Fruit fly (Drosophila melanogaster) whole organism, prepupa: ENCODE data around the gene CG3857.

Experiments used
- Blimp-1 ChIP-seq: fragments of 200-800 bp; sonication (Bioruptor generic); optimal IDR thresholded peaks from 3 replicates; lab custom pipeline; 2017; ENCODE audit warnings: missing biosample characterization, missing genetic modification characterization, mild to moderate bottlenecking, moderate library complexity, missing genetic modification reagents
- CG10631 ChIP-seq: fragments of 200-800 bp; sonication (Bioruptor generic); optimal IDR thresholded peaks from 2 replicates; lab custom pipeline; 2016; ENCODE audit warnings: missing biosample characterization, missing genetic modification characterization
- CG10669 ChIP-seq: fragments of 200-800 bp; sonication (Bioruptor generic); optimal IDR thresholded peaks from 3 replicates; lab custom pipeline; 2018; ENCODE audit warnings: missing biosample characterization, mild to moderate bottlenecking, missing genetic modification characterization, moderate library complexity
- CG11902 ChIP-seq: fragments of 200-800 bp; sonication (Bioruptor generic); optimal IDR thresholded peaks from 3 replicates; lab custom pipeline; 2016; ENCODE audit warnings: missing biosample characterization, missing genetic modification characterization
- CG15336 ChIP-seq: fragments of 200-800 bp; sonication (Bioruptor generic); IDR thresholded peaks from 2 replicates; pipeline ENCODE4 v1.3.6; 2022; ENCODE audit warnings: missing biosample characterization, missing genetic modification characterization
- CG1621 ChIP-seq: fragments of 200-800 bp; sonication (Bioruptor generic); optimal IDR thresholded peaks from 3 replicates; lab custom pipeline; 2018; ENCODE audit warnings: missing biosample characterization, mild to moderate bottlenecking, missing genetic modification characterization
- CG16779 ChIP-seq: fragments of 200-800 bp; sonication (Bioruptor generic); optimal IDR thresholded peaks from 3 replicates; lab custom pipeline; 2017; ENCODE audit warnings: missing biosample characterization, mild to moderate bottlenecking, missing genetic modification characterization
- CG31627 ChIP-seq: fragments of 200-800 bp; sonication (Bioruptor generic); optimal IDR thresholded peaks from 3 replicates; lab custom pipeline; 2016; ENCODE audit warnings: missing biosample characterization, missing genetic modification characterization
- CG32006 ChIP-seq: fragments of 200-800 bp; sonication (Bioruptor generic); optimal IDR thresholded peaks from 3 replicates; lab custom pipeline; 2017; ENCODE audit warnings: missing biosample characterization, mild to moderate bottlenecking, missing genetic modification characterization
- CG34406 ChIP-seq: fragments of 200-800 bp; sonication (Bioruptor generic); optimal IDR thresholded peaks from 3 replicates; lab custom pipeline; 2016; ENCODE audit warnings: missing biosample characterization, missing genetic modification characterization
- CG3919 ChIP-seq: fragments of 200-800 bp; sonication (Bioruptor generic); optimal IDR thresholded peaks from 3 replicates; lab custom pipeline; 2016; ENCODE audit warnings: missing biosample characterization, missing genetic modification characterization
- CG4318 ChIP-seq: fragments of 200-800 bp; sonication (Bioruptor generic); optimal IDR thresholded peaks from 3 replicates; lab custom pipeline; 2017; ENCODE audit warnings: missing biosample characterization, mild to moderate bottlenecking, missing genetic modification characterization
- CG6163 ChIP-seq: fragments of 200-800 bp; sonication (Bioruptor generic); IDR thresholded peaks from 3 replicates; pipeline ENCODE4 v1.3.6; 2022; ENCODE audit warnings: missing biosample characterization, missing genetic modification characterization
- CG6276 ChIP-seq: fragments of 200-800 bp; sonication (Bioruptor generic); optimal IDR thresholded peaks from 2 replicates; lab custom pipeline; 2017; ENCODE audit warnings: missing biosample characterization, mild to moderate bottlenecking, missing genetic modification characterization
- CG6792 ChIP-seq: fragments of 200-800 bp; sonication (Bioruptor generic); optimal IDR thresholded peaks from 3 replicates; lab custom pipeline; 2016; ENCODE audit warnings: missing biosample characterization, missing genetic modification characterization
- CG7368 ChIP-seq: fragments of 200-800 bp; sonication (Bioruptor generic); optimal IDR thresholded peaks from 3 replicates; lab custom pipeline; 2016; ENCODE audit warnings: missing biosample characterization, missing genetic modification characterization
- CG8119 ChIP-seq: fragments of 200-800 bp; sonication (Bioruptor generic); IDR thresholded peaks from 3 replicates; pipeline ENCODE4 v1.3.6; 2022; ENCODE audit warnings: missing biosample characterization, missing genetic modification characterization
- CG8319 ChIP-seq: fragments of 200-800 bp; sonication (Bioruptor generic); optimal IDR thresholded peaks from 3 replicates; lab custom pipeline; 2016; ENCODE audit warnings: missing biosample characterization, missing genetic modification characterization
- CG8632 ChIP-seq: fragments of 200-800 bp; sonication (Bioruptor generic); optimal IDR thresholded peaks from 3 replicates; lab custom pipeline; 2016; ENCODE audit warnings: missing biosample characterization, missing genetic modification characterization
- Eip75B ChIP-seq: fragments of 200-800 bp; sonication (Bioruptor generic); optimal IDR thresholded peaks from 3 replicates; lab custom pipeline; 2016; ENCODE audit warnings: missing biosample characterization, missing genetic modification characterization
- Eip78C ChIP-seq: fragments of 200-800 bp; sonication (Bioruptor generic); peaks from one replicate; lab custom pipeline; 2016; ENCODE audit warnings: missing biosample characterization, missing genetic modification characterization
- Eip93F ChIP-seq: fragments of 200-800 bp; sonication (Bioruptor generic); optimal IDR thresholded peaks from 2 replicates; lab custom pipeline; 2016; ENCODE audit warnings: missing biosample characterization, mild to moderate bottlenecking, missing genetic modification characterization
- Ets21C ChIP-seq: fragments of 200-800 bp; sonication (Bioruptor generic); optimal IDR thresholded peaks from 3 replicates; lab custom pipeline; 2016; ENCODE audit warnings: missing biosample characterization, missing genetic modification characterization
- Ets96B ChIP-seq: fragments of 200-800 bp; optimal IDR thresholded peaks from 2 replicates; lab custom pipeline; 2019; ENCODE audit warnings: missing biosample characterization, mild to moderate bottlenecking, missing genetic modification characterization, moderate library complexity
- Hr4 ChIP-seq: fragments of 200-800 bp; sonication (Bioruptor generic); optimal IDR thresholded peaks from 3 replicates; lab custom pipeline; 2016; ENCODE audit warnings: missing biosample characterization, missing genetic modification characterization
- Lpt ChIP-seq: fragments of 200-800 bp; sonication (Bioruptor generic); optimal IDR thresholded peaks from 3 replicates; lab custom pipeline; 2016; ENCODE audit warnings: missing biosample characterization, missing genetic modification characterization
- OdsH ChIP-seq: fragments of 200-800 bp; sonication (Bioruptor generic); optimal IDR thresholded peaks from 3 replicates; lab custom pipeline; 2016; ENCODE audit warnings: missing biosample characterization, missing genetic modification characterization
- Smox ChIP-seq: fragments of 200-800 bp; sonication (Bioruptor generic); optimal IDR thresholded peaks from 3 replicates; lab custom pipeline; 2016; ENCODE audit warnings: missing biosample characterization, missing genetic modification characterization
- Sox102F ChIP-seq: fragments of 200-800 bp; sonication (Bioruptor generic); optimal IDR thresholded peaks from 2 replicates; lab custom pipeline; 2016; ENCODE audit warnings: missing biosample characterization, mild to moderate bottlenecking, missing genetic modification characterization
- Sox14 ChIP-seq: fragments of 200-800 bp; sonication (Bioruptor generic); optimal IDR thresholded peaks from 3 replicates; lab custom pipeline; 2016; ENCODE audit warnings: missing biosample characterization, missing genetic modification characterization
- achi ChIP-seq: fragments of 200-800 bp; sonication (Bioruptor generic); optimal IDR thresholded peaks from 3 replicates; lab custom pipeline; 2016; ENCODE audit warnings: missing biosample characterization, missing genetic modification characterization
- dac ChIP-seq: fragments of 200-800 bp; sonication (Bioruptor generic); optimal IDR thresholded peaks from 2 replicates; lab custom pipeline; 2017; ENCODE audit warnings: missing biosample characterization, mild to moderate bottlenecking, missing genetic modification characterization
- dsx ChIP-seq: fragments of 200-800 bp; optimal IDR thresholded peaks from 3 replicates; lab custom pipeline; 2019; ENCODE audit warnings: missing biosample characterization, mild to moderate bottlenecking, missing genetic modification characterization, moderate library complexity; ENCODE audit not compliant: poor library complexity, severe bottlenecking
- eg ChIP-seq: fragments of 200-800 bp; sonication (Bioruptor generic); IDR thresholded peaks from 3 replicates; pipeline ENCODE4 v1.3.6; 2022; ENCODE audit warnings: missing biosample characterization, missing genetic modification characterization
- esn ChIP-seq: fragments of 200-800 bp; sonication (Bioruptor generic); optimal IDR thresholded peaks from 2 replicates; lab custom pipeline; 2016; ENCODE audit warnings: missing biosample characterization, mild to moderate bottlenecking, missing genetic modification characterization, moderate library complexity
- fd59A ChIP-seq: fragments of 200-800 bp; sonication (Bioruptor generic); optimal IDR thresholded peaks from 2 replicates; lab custom pipeline; 2017; ENCODE audit warnings: missing biosample characterization, mild to moderate bottlenecking, missing genetic modification characterization, missing genetic modification reagents
- fd85E ChIP-seq: fragments of 200-800 bp; sonication (Bioruptor generic); optimal IDR thresholded peaks from 3 replicates; lab custom pipeline; 2016; ENCODE audit warnings: missing biosample characterization, missing genetic modification characterization
- fkh ChIP-seq: fragments of 200-800 bp; sonication (Bioruptor generic); optimal IDR thresholded peaks from 3 replicates; lab custom pipeline; 2017; ENCODE audit warnings: missing biosample characterization, mild to moderate bottlenecking, missing genetic modification characterization, moderate library complexity
- net ChIP-seq: fragments of 200-800 bp; sonication (Bioruptor generic); optimal IDR thresholded peaks from 3 replicates; lab custom pipeline; 2016; ENCODE audit warnings: missing biosample characterization, missing genetic modification characterization
- pdm3 ChIP-seq: fragments of 200-800 bp; sonication (Bioruptor generic); optimal IDR thresholded peaks from 3 replicates; lab custom pipeline; 2016; ENCODE audit warnings: missing biosample characterization, missing genetic modification characterization
- ss ChIP-seq, 2 experiments: fragments of 200-800 bp; sonication (Bioruptor generic); optimal IDR thresholded peaks; 2 replicates in 1 of 2; 3 replicates in 1 of 2; lab custom pipeline; 2017 to 2018; ENCODE audit warnings: mild to moderate bottlenecking in 2 of 2, missing biosample characterization in 2 of 2, missing genetic modification characterization in 2 of 2, moderate library complexity in 1 of 2
- svp ChIP-seq: fragments of 200-800 bp; sonication (Bioruptor generic); peaks from one replicate; lab custom pipeline; 2016; ENCODE audit warnings: missing biosample characterization, missing genetic modification characterization
- topi ChIP-seq: fragments of 200-800 bp; sonication (Bioruptor generic); optimal IDR thresholded peaks from 3 replicates; lab custom pipeline; 2016; ENCODE audit warnings: missing biosample characterization, missing genetic modification characterization
- vri ChIP-seq: fragments of 200-800 bp; sonication (Bioruptor generic); optimal IDR thresholded peaks from 3 replicates; lab custom pipeline; 2016; ENCODE audit warnings: missing biosample characterization, mild to moderate bottlenecking, missing genetic modification characterization

Gene CG3857

dm6 chrX:1970575-1971325 is 30.9 kb upstream of the CG3857 start (continued):
- TF ChIP-seq Eip93F = no peak
- TF ChIP-seq Lpt = peak; percentile 67
- TF ChIP-seq dac (GFP tag; lab: Kevin White, UChicago) = no peak

dm6 chrX:1969775-1970574 is 30.1 kb upstream of the CG3857 start:
- TF ChIP-seq CG6276 (GFP tag; lab: Kevin White, UChicago) (peak; percentile 65), dsx (GFP tag; lab: Kevin White, UChicago) (no peak), Eip75B (GFP tag; lab: Kevin White, UChicago) (no peak), Lpt (no peak), Blimp-1 (GFP tag; lab: Kevin White, UChicago) (no peak), CG7368 (GFP tag; lab: Kevin White, UChicago) (no peak), CG1621 (tag; lab: Kevin White, UChicago) (no peak), topi (GFP tag; lab: Kevin White, UChicago) (no peak), CG15336 (GFP tag; lab: Robert Waterston, UW) (peak; percentile 71), Eip78C (GFP tag; lab: Kevin White, UChicago) (peak; percentile 55), esn (GFP tag; lab: Kevin White, UChicago) (no peak), Ets96B (tag; lab: Kevin White, UChicago) (no peak), fd85E (GFP tag; lab: Kevin White, UChicago) (no peak), CG6163 (GFP tag; lab: Robert Waterston, UW) (0 out of 3 replicates have a peak, but pooled peaks have one; percentile 16), net (GFP tag; lab: Kevin White, UChicago) (peak; percentile 21), Hr4 (GFP tag; lab: Kevin White, UChicago) (peak; percentile 59), Sox102F (GFP tag; lab: Kevin White, UChicago) (no peak), dac (GFP tag; lab: Kevin White, UChicago) (peak; percentile 5), CG8632 (no peak), fkh (GFP tag; lab: Kevin White, UChicago) (no peak), ss (GFP tag; optimal IDR thresholded peaks at IDR 0.05; lab: Kevin White, UChicago) (no peak), Ets21C (GFP tag; lab: Kevin White, UChicago) (no peak), CG4318 (GFP tag; lab: Kevin White, UChicago) (no peak), CG32006 (GFP tag; lab: Kevin White, UChicago) (peak; percentile 43), Sox14 (GFP tag; lab: Kevin White, UChicago) (no peak), fd59A (GFP tag; lab: Kevin White, UChicago) (no peak), pdm3 (peak; percentile 48), CG6792 (no peak), CG34406 (GFP tag; lab: Kevin White, UChicago) (no peak), CG10631 (GFP tag; lab: Kevin White, UChicago) (no peak), achi (no peak), CG10669 (GFP tag; lab: Kevin White, UChicago) (no peak), svp (peak; percentile 18), Smox (GFP tag; lab: Kevin White, UChicago) (no peak), eg (GFP tag; lab: Robert Waterston, UW) (peak; percentile 75), CG11902 (GFP tag; lab: Kevin White, UChicago) (no peak), OdsH (peak; percentile 39), CG8319 (GFP tag; lab: Kevin White, UChicago) (no peak), CG3919 (peak; percentile 18), CG16779 (tag; lab: Kevin White, UChicago) (no peak), CG31627 (GFP tag; lab: Kevin White, UChicago) (no peak), vri (GFP tag; lab: Kevin White, UChicago) (no peak), CG8119 (GFP tag; lab: Robert Waterston, UW) (peak; percentile 70)
